Fruit fly (Drosophila melanogaster): ENCODE results near the gene tmod.

tmod gene

dm6 chr3R:30531989-30532653 lies at the start of gene tmod:
TSS of gene tmod (plus strand) at chr3R:30532607.
- TF ChIP-seq CG34367 (tag; optimal IDR thresholded peaks at IDR 0.05) (no peak), Pif1B (GFP tag; optimal IDR thresholded peaks at IDR 0.05) (no peak), EcR (GFP tag; optimal IDR thresholded peaks at IDR 0.05) (no peak), CG10348 (GFP tag; IDR thresholded peaks at IDR 0.05) (0 out of 2 replicates have a peak, but pooled peaks have one; percentile 18), fd96Ca (GFP tag; IDR thresholded peaks at IDR 0.05) (peak; percentile 61; the same call in 2 of the 3 replicates), gl (tag; optimal IDR thresholded peaks at IDR 0.05) (no peak), rn (GFP tag; IDR thresholded peaks at IDR 0.05) (no peak), CG17806 (tag; optimal IDR thresholded peaks at IDR 0.05) (peak; percentile 43), CG15710 (tag; optimal IDR thresholded peaks at IDR 0.05) (peak; percentile 32), CG8159 (tag; optimal IDR thresholded peaks at IDR 0.05) (peak; percentile 38), CG4496 (GFP tag; IDR thresholded peaks at IDR 0.05) (peak; percentile 50; the same call in 1 of the 3 replicates), CG13204 (GFP tag; optimal IDR thresholded peaks at IDR 0.05) (no peak), CG12605 (GFP tag; IDR thresholded peaks at IDR 0.05) (no peak), CG14655 (GFP tag; optimal IDR thresholded peaks at IDR 0.05) (peak; percentile 85), Snoo (tag; optimal IDR thresholded peaks at IDR 0.05) (no peak), CG8301 (tag; optimal IDR thresholded peaks at IDR 0.05) (peak; percentile 82), Pif1A (GFP tag; optimal IDR thresholded peaks at IDR 0.05) (peak; percentile 49), CG9948 (tag; optimal IDR thresholded peaks at IDR 0.05) (peak; percentile 49), CG32121 (GFP tag; IDR thresholded peaks at IDR 0.05) (no peak), Ets98B (GFP tag; IDR thresholded peaks at IDR 0.05) (peak; percentile 47; the same call in 1 of the 2 replicates), D1 (tag; optimal IDR thresholded peaks at IDR 0.05) (no peak)

- TF ChIP-seq CG8301 (tag; optimal IDR thresholded peaks at IDR 0.05) (no peak), Pif1B (GFP tag; optimal IDR thresholded peaks at IDR 0.05) (no peak), fd96Ca (GFP tag; IDR thresholded peaks at IDR 0.05) (no peak), CG13204 (GFP tag; optimal IDR thresholded peaks at IDR 0.05) (no peak), Snoo (tag; optimal IDR thresholded peaks at IDR 0.05) (no peak), CG9948 (tag; optimal IDR thresholded peaks at IDR 0.05) (no peak), CG14655 (GFP tag; optimal IDR thresholded peaks at IDR 0.05) (no peak), gl (tag; optimal IDR thresholded peaks at IDR 0.05) (no peak)
Observed at dm6 chr3R:30487828-30488227, 44.6 kb upstream of the tmod start, which contains the start of gene Jon99Fii. TSS of gene Jon99Fii (minus strand) at chr3R:30487928.

dm6 chr3R:30488663-30489062 lies 43.7 kb upstream of the tmod start, which contains the start of gene Jon99Fi:
TSS of gene Jon99Fi (plus strand) at chr3R:30488963.
- no peak for TF ChIP-seq gl (tag; optimal IDR thresholded peaks at IDR 0.05)

dm6 chr3R:30489797-30490196 lies 42.6 kb upstream of the tmod start, which contains the start of gene PH4alphaSG2:
TSS of gene PH4alphaSG2 (plus strand) at chr3R:30490074.
- no peak for TF ChIP-seq gl (tag; optimal IDR thresholded peaks at IDR 0.05)

- TF ChIP-seq CG13204 (GFP tag; optimal IDR thresholded peaks at IDR 0.05) (no peak), gl (tag; optimal IDR thresholded peaks at IDR 0.05) (no peak), CG32121 (GFP tag; IDR thresholded peaks at IDR 0.05) (no peak), CG17806 (tag; optimal IDR thresholded peaks at IDR 0.05) (no peak), D1 (tag; optimal IDR thresholded peaks at IDR 0.05) (no peak), CG10348 (GFP tag; IDR thresholded peaks at IDR 0.05) (no peak), CG14655 (GFP tag; optimal IDR thresholded peaks at IDR 0.05) (no peak), Ets98B (GFP tag; IDR thresholded peaks at IDR 0.05) (no peak), CG12605 (GFP tag; IDR thresholded peaks at IDR 0.05) (no peak), CG9948 (tag; optimal IDR thresholded peaks at IDR 0.05) (no peak), CG34367 (tag; optimal IDR thresholded peaks at IDR 0.05) (no peak), fd96Ca (GFP tag; IDR thresholded peaks at IDR 0.05) (no peak)
Observed at dm6 chr3R:30496103-30496858, 36.1 kb upstream of the tmod start, which contains the start of gene PH4alphaMP. TSS of gene PH4alphaMP (minus strand) at chr3R:30496153.

- TF ChIP-seq CG8159 (tag; optimal IDR thresholded peaks at IDR 0.05) (no peak), D1 (tag; optimal IDR thresholded peaks at IDR 0.05) (no peak), CG34367 (tag; optimal IDR thresholded peaks at IDR 0.05) (no peak), Ets98B (GFP tag; IDR thresholded peaks at IDR 0.05) (no peak), CG10348 (GFP tag; IDR thresholded peaks at IDR 0.05) (no peak), Pif1B (GFP tag; optimal IDR thresholded peaks at IDR 0.05) (no peak), CG9948 (tag; optimal IDR thresholded peaks at IDR 0.05) (no peak), Snoo (tag; optimal IDR thresholded peaks at IDR 0.05) (no peak), CG32121 (GFP tag; IDR thresholded peaks at IDR 0.05) (no peak), rn (GFP tag; IDR thresholded peaks at IDR 0.05) (no peak), gl (tag; optimal IDR thresholded peaks at IDR 0.05) (no peak)
Observed at dm6 chr3R:30500226-30500625, 32.2 kb upstream of the tmod start, which contains the start of gene PH4alphaNE1. TSS of gene PH4alphaNE1 (minus strand) at chr3R:30500326.

Data from whole organism, pupa.